Fruit fly (Drosophila melanogaster): ENCODE measurements around the gene Srr.

DNA sequence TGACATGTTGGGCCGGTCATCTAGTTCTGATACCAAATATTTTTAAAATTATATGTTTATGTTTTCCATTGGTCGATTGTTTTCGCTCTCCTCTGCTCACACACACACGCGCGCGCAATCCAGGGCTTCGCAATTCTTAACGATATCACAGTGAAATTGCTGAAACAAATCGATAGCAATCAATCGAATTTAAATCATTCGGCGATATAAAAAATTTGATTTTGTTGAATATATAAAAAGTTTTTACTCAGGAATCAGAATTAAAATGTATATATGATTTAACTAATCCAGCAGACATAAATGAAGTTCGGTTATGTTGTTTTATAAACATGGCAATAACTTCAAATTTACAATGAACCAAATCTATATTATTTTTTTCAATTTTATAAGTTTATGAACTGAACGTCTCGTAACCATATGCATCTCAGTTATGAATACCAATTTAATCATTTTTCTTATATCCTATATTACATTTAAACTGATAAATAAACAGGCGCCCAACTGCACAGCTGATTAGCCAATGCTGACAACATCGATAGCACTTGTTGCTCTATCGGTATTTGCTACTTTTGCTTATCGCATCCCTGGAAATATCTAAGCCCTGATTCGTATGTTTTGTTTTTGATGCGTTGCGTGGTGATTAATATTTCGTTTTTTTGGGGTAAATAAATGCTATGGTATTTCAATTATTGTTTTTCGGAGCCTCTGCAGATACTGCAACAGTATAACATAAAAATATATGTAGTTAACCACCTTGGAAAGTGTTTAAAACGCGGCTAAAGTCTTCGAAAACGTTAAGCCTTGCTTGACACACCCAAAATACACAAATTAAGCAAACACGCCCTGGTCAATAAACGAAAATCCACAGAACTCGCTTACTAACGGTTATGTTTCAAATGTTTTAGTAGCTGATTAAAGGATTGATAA is 30.3 kb upstream of the Srr start, which contains the start of the genes Aduk and pasi2:
- TF ChIP-seq Mnt (GFP tag; optimal IDR thresholded peaks at IDR 0.05) (peak; percentile 15), toe (GFP tag; optimal IDR thresholded peaks at IDR 0.05) (peak; percentile 29), pad (GFP tag; optimal IDR thresholded peaks at IDR 0.05) (peak; percentile 14), kay (GFP tag; ENCODE audit: borderline replicate concordance) (peak; percentile 61), tj (GFP tag; optimal IDR thresholded peaks at IDR 0.05) (peak; percentile 45), CG33017 (tag; optimal IDR thresholded peaks at IDR 0.05) (no peak), CG12768 (GFP tag; optimal IDR thresholded peaks at IDR 0.05) (peak; percentile 30), CG14711 (tag; optimal IDR thresholded peaks at IDR 0.05) (no peak), CG7045 (GFP tag; optimal IDR thresholded peaks at IDR 0.05) (no peak), Clk (GFP tag; optimal IDR thresholded peaks at IDR 0.05) (no peak), CG7101 (tag; optimal IDR thresholded peaks at IDR 0.05) (peak; percentile 10), CG5204 (GFP tag; optimal IDR thresholded peaks at IDR 0.05) (no peak), Crg-1 (GFP tag; optimal IDR thresholded peaks at IDR 0.05) (no peak), bab1 (GFP tag; optimal IDR thresholded peaks at IDR 0.05) (peak; percentile 27)
